Worm (Caenorhabditis elegans): ENCODE results near the gene EEED8.12.

DNA sequence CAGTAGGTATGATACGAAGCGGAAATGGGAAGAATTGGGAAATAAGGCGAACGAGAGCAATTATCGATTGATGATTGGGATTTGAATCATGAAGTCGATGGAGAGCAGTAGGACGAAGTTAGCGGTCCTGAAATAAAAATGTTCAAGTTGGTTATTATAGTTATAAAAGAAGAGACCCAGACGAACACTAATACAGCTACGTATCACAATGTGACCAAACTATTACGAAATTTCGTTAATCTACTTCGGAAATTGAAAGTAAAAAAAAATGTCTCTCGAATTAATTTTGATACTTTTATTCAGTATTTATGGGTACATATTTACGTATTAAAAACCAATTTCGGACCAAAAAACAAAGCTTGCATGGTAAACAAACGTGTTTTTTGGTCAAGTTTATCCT is 17.6 kb upstream of the EEED8.12 start:
- no peak for TF ChIP-seq madf-10 (tag; optimal IDR thresholded peaks at IDR 0.05)
- no peak for TF ChIP-seq K11D2.4 (GFP tag; IDR thresholded peaks at IDR 0.05)
- no peak for TF ChIP-seq egrh-3 (GFP tag; IDR thresholded peaks at IDR 0.05)
